Fruit fly (Drosophila melanogaster): ENCODE measurements around the gene Jon25Biii.

The Jon25Biii gene

DNA sequence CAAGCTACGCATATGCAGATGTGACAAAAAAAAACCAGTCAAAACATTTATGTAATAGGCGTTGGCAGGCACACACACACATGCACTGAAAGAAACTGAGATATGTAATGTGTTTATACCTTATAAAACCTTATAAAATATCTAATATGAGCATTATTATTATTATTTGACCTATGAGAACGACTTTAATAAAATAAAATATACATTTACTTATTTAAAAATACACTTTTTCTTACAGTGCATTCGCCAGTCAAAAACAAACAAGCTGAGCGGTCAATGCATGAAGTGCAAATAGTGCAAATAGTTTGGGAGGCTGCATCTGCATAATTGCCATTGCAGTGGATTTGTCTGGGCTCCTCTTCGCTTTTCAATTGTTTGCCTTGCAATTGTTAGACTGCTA lies 42.6 kb downstream of the Jon25Biii start (continued):
- TF ChIP-seq CG13296 (GFP tag; optimal IDR thresholded peaks at IDR 0.05) (peak; percentile 80), ranshi (GFP tag; IDR thresholded peaks at IDR 0.05) (peak; percentile 51; the same call in 1 of the 2 replicates), CG31388 (GFP tag; optimal IDR thresholded peaks at IDR 0.05) (no peak), twi (tag; optimal IDR thresholded peaks at IDR 0.05) (no peak), CG16779 (GFP tag; IDR thresholded peaks at IDR 0.05) (no peak), Atf3 (GFP tag; optimal IDR thresholded peaks at IDR 0.05) (no peak), al (GFP tag; IDR thresholded peaks at IDR 0.05) (no peak), Med (GFP tag) (peak; percentile 62), zfh1 (GFP tag; IDR thresholded peaks at IDR 0.05) (peak; percentile 67), CG6765 (GFP tag; optimal IDR thresholded peaks at IDR 0.05) (peak; percentile 37), mld (GFP tag; IDR thresholded peaks at IDR 0.05; ENCODE audit: partially characterized antibody) (no peak), CG34224 (GFP tag; IDR thresholded peaks at IDR 0.05; ENCODE audit: partially characterized antibody) (no peak), cato (GFP tag; optimal IDR thresholded peaks at IDR 0.05; ENCODE audit: borderline replicate concordance) (peak; percentile 35), Ets97D (GFP tag; optimal IDR thresholded peaks at IDR 0.05) (no peak), Ptx1 (GFP tag; IDR thresholded peaks at IDR 0.05) (peak; percentile 76), ci (GFP tag; IDR thresholded peaks at IDR 0.05) (peak; percentile 86), E2f2 (GFP tag; IDR thresholded peaks at IDR 0.05) (peak; percentile 57; the same call in 1 of the 2 replicates), lmd (GFP tag; IDR thresholded peaks at IDR 0.05) (peak; percentile 60), CG8924 (tag; optimal IDR thresholded peaks at IDR 0.05) (peak; percentile 79), CG6791 (GFP tag; IDR thresholded peaks at IDR 0.05; ENCODE audit: partially characterized antibody) (no peak), CG12236 (GFP tag; optimal IDR thresholded peaks at IDR 0.05) (no peak), C15 (GFP tag; IDR thresholded peaks at IDR 0.05) (0 out of 3 replicates have a peak, but pooled peaks have one; percentile 31), CG5180 (GFP tag; optimal IDR thresholded peaks at IDR 0.05) (peak; percentile 75), Drgx (GFP tag; IDR thresholded peaks at IDR 0.05) (peak; percentile 85), Doc3 (GFP tag; IDR thresholded peaks at IDR 0.05; ENCODE audit: partially characterized antibody) (no peak), CG1602 (GFP tag; optimal IDR thresholded peaks at IDR 0.05) (peak; percentile 47), CG4730 (GFP tag; IDR thresholded peaks at IDR 0.05) (peak; percentile 57; the same call in 1 of the 2 replicates), gem (tag; optimal IDR thresholded peaks at IDR 0.05) (peak; percentile 90), HHEX (GFP tag; optimal IDR thresholded peaks at IDR 0.05) (peak; percentile 74), CG10321 (GFP tag; IDR thresholded peaks at IDR 0.05) (peak; percentile 47; the same call in 1 of the 2 replicates), Hmr (GFP tag; optimal IDR thresholded peaks at IDR 0.05) (peak; percentile 44), CG11695 (GFP tag; IDR thresholded peaks at IDR 0.05) (peak; percentile 74; the same call in 1 of the 3 replicates), btn (GFP tag; optimal IDR thresholded peaks at IDR 0.05) (no peak), Sox100B (GFP tag; optimal IDR thresholded peaks at IDR 0.05) (peak; percentile 87), CG12942 (GFP tag; optimal IDR thresholded peaks at IDR 0.05) (peak; percentile 54), crp (GFP tag; optimal IDR thresholded peaks at IDR 0.05) (peak in 1 of 2 experiments; percentile 1), CG3995 (GFP tag; optimal IDR thresholded peaks at IDR 0.05) (no peak), MBD-R2 (GFP tag; IDR thresholded peaks at IDR 0.05) (no peak), org-1 (GFP tag; optimal IDR thresholded peaks at IDR 0.05) (peak; percentile 62), rib (GFP tag; IDR thresholded peaks at IDR 0.05) (no peak), CG30431 (GFP tag; optimal IDR thresholded peaks at IDR 0.05) (no peak), Eip74EF (GFP tag; optimal IDR thresholded peaks at IDR 0.05) (peak in 1 of 2 experiments; percentile 84), Lhr (GFP tag; optimal IDR thresholded peaks at IDR 0.05) (peak; percentile 11), CG2202 (tag; optimal IDR thresholded peaks at IDR 0.05) (peak; percentile 14), Blimp-1 (GFP tag; optimal IDR thresholded peaks at IDR 0.05) (peak; percentile 76), CG7928 (GFP tag; optimal IDR thresholded peaks at IDR 0.05) (no peak), danr (GFP tag; IDR thresholded peaks at IDR 0.05) (peak; percentile 56; the same call in 1 of the 2 replicates), phol (tag; optimal IDR thresholded peaks at IDR 0.05) (peak; percentile 82), sob (GFP tag; IDR thresholded peaks at IDR 0.05) (peak; percentile 77), grn (GFP tag; optimal IDR thresholded peaks at IDR 0.05) (no peak)
